Worm (Caenorhabditis elegans): Measurements from ENCODE around the gene C27C12.1.

ce11 chrX:14898205-14898604 is 44.6 kb upstream of the C27C12.1 start, which contains the start of gene lips-8:
- TF ChIP-seq ama-1 (optimal IDR thresholded peaks at IDR 0.05): no peak
- no peak for TF ChIP-seq hmg-4 (GFP tag; optimal IDR thresholded peaks at IDR 0.05)
- TF ChIP-seq sea-1 (GFP tag; conservative IDR thresholded peaks at IDR 0.05): no peak
- no peak for TF ChIP-seq B0310.2 (tag; optimal IDR thresholded peaks at IDR 0.05)
- TF ChIP-seq tbx-11 (GFP tag; IDR thresholded peaks at IDR 0.05): no peak
- TF ChIP-seq tbx-37 (GFP tag; conservative IDR thresholded peaks at IDR 0.05): no peak
- no peak for TF ChIP-seq pes-1 (GFP tag; IDR thresholded peaks at IDR 0.05)
- TF ChIP-seq aly-1 (tag; optimal IDR thresholded peaks at IDR 0.05): no peak

All from whole organism, early embryonic.